Worm (Caenorhabditis elegans): ENCODE data around the gene C47E8.3.

The C47E8.3 gene

ce11 chrV:14687106-14687964 is 7.2 kb downstream of the C47E8.3 start (continued):
- TF ChIP-seq ztf-22 (GFP tag; optimal IDR thresholded peaks at IDR 0.05) (no peak), Y95B8A.8 (GFP tag; IDR thresholded peaks at IDR 0.05) (peak; percentile 7; the same call in 1 of the 2 replicates), K12H6.12 (tag; optimal IDR thresholded peaks at IDR 0.05) (no peak), cebp-2 (GFP tag; IDR thresholded peaks at IDR 0.05) (peak; percentile 33; the same call in 1 of the 2 replicates), unc-62 (GFP tag; optimal IDR thresholded peaks at IDR 0.05) (no peak), B0035.1 (tag; optimal IDR thresholded peaks at IDR 0.05) (no peak), nfya-2 (GFP tag; IDR thresholded peaks at IDR 0.05) (no peak), attf-5 (GFP tag; optimal IDR thresholded peaks at IDR 0.05) (no peak), attf-6 (GFP tag; IDR thresholded peaks at IDR 0.05) (no peak), lin-54 (GFP tag; optimal IDR thresholded peaks at IDR 0.05) (no peak), let-526 (GFP tag; IDR thresholded peaks at IDR 0.05) (no peak), mcd-1 (GFP tag; IDR thresholded peaks at IDR 0.05) (peak; percentile 40; the same call in 1 of the 2 replicates), Y53G8AR.9 (GFP tag; conservative IDR thresholded peaks at IDR 0.05) (peak; percentile 28; the same call in 1 of the 2 replicates), atf-7 (tag; optimal IDR thresholded peaks at IDR 0.05) (no peak), mel-28 (tag; optimal IDR thresholded peaks at IDR 0.05; ENCODE audit: borderline replicate concordance) (no peak), hrde-1 (tag; optimal IDR thresholded peaks at IDR 0.05; ENCODE audit: borderline replicate concordance) (no peak), aptf-3 (GFP tag; IDR thresholded peaks at IDR 0.05) (no peak), somi-1 (GFP tag; optimal IDR thresholded peaks at IDR 0.05) (no peak), dpl-1 (GFP tag; optimal IDR thresholded peaks at IDR 0.05) (no peak), lir-1 (GFP tag; conservative IDR thresholded peaks at IDR 0.05) (no peak; the same call in 1 of the 2 replicates), Y67H2A.10 (GFP tag; conservative IDR thresholded peaks at IDR 0.05) (no peak), hmg-1.2 (GFP tag; IDR thresholded peaks at IDR 0.05) (no peak; the same call in 1 of the 2 replicates), lsy-27 (tag; optimal IDR thresholded peaks at IDR 0.05; ENCODE audit: borderline replicate concordance, insufficient read depth) (no peak), lin-26 (GFP tag; IDR thresholded peaks at IDR 0.05) (no peak), F57C9.4 (tag; optimal IDR thresholded peaks at IDR 0.05) (no peak), him-1 (tag; optimal IDR thresholded peaks at IDR 0.05) (no peak), K11D2.4 (GFP tag; IDR thresholded peaks at IDR 0.05) (no peak; the same call in none of the 2 replicates), C17E4.6 (GFP tag; IDR thresholded peaks at IDR 0.05) (no peak), dox-1 (GFP tag; IDR thresholded peaks at IDR 0.05) (peak; percentile 9), let-607 (tag; optimal IDR thresholded peaks at IDR 0.05) (no peak), akir-1 (GFP tag; optimal IDR thresholded peaks at IDR 0.05) (no peak), nhr-27 (tag; optimal IDR thresholded peaks at IDR 0.05) (no peak), egl-44 (GFP tag; IDR thresholded peaks at IDR 0.05) (no peak; the same call in none of the 2 replicates), F23B12.7 (tag; optimal IDR thresholded peaks at IDR 0.05; ENCODE audit: insufficient read depth) (no peak), sptf-2 (GFP tag; optimal IDR thresholded peaks at IDR 0.05) (no peak), zfh-2 (GFP tag; conservative IDR thresholded peaks at IDR 0.05) (0 out of 2 replicates have a peak, but pooled peaks have one; percentile 54), rec-8 (tag; optimal IDR thresholded peaks at IDR 0.05) (no peak), ekl-4 (GFP tag; IDR thresholded peaks at IDR 0.05) (no peak), hsf-1 (GFP tag; IDR thresholded peaks at IDR 0.05) (peak; percentile 66), gei-17 (GFP tag; optimal IDR thresholded peaks at IDR 0.05) (no peak), repo-1 (tag; optimal IDR thresholded peaks at IDR 0.05) (no peak)

Measured in whole organism, young adult.